Fruit fly (Drosophila melanogaster): ENCODE results near the gene Pep.

DNA sequence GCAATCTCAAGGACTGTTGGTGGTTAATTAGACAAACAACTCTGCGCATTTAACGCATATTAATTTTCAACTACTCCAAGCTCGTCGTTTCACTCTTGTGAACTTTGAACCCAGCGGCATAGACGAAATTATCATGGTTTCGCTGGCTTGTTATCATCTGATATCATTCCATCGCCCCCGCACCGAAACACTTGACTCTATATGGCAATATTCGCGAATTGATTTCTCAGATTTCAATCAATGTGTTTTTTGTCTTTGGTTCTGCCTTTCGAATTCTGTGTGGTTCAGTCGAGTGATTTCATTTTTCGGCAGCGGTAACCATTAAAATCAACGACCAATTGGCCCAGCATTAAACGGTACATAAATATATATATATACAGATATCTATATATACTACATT lies 26.5 kb upstream of the Pep start, which contains the start of gene CG34251:
- TF ChIP-seq pan (optimal IDR thresholded peaks at IDR 0.05) (no peak), OdsH (GFP tag; optimal IDR thresholded peaks at IDR 0.05) (no peak), Dfd (GFP tag; optimal IDR thresholded peaks at IDR 0.05) (no peak), usp (GFP tag; optimal IDR thresholded peaks at IDR 0.05) (no peak), sv (GFP tag; optimal IDR thresholded peaks at IDR 0.05) (no peak), Myc (optimal IDR thresholded peaks at IDR 0.05) (no peak)
